Fruit fly (Drosophila melanogaster): ENCODE data around the gene CG32816.

DNA sequence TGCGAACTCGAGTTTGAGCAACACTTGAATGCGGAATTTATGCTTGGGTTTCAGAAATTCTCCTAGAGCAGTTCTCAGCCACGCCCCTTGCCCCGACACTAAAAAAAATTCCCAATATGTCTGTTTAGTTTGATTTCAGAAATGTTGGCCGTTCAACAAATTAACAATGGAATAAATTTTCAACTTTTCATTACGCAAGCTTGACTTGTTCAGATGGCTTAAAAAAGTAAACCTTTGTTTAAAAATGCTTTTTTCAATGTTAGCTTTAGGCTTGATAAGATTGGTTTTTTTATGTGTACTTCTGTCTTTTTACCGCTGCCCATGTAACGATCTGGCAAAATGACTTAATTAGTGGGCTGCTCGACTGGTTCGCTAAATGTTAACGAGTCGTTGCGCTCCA is 17.8 kb downstream of the CG32816 start:
- TF ChIP-seq CG8632 (GFP tag; optimal IDR thresholded peaks at IDR 0.05) (no peak), CG10631 (GFP tag; optimal IDR thresholded peaks at IDR 0.05) (no peak), lz (GFP tag; optimal IDR thresholded peaks at IDR 0.05) (no peak), CG8319 (GFP tag; optimal IDR thresholded peaks at IDR 0.05) (no peak), net (GFP tag; optimal IDR thresholded peaks at IDR 0.05) (no peak)

Measured in whole organism, prepupa.